Worm (Caenorhabditis elegans) whole organism, early embryonic: Measurements from ENCODE around the gene mab-5.

Experiments used
- B0310.2 ChIP-seq: sonication (generic microtip); optimal IDR thresholded peaks from 2 replicates; lab custom pipeline; 2016; ENCODE audit warnings: mild to moderate bottlenecking, missing genetic modification characterization, missing compliant biosample characterization
- F13C5.2 ChIP-seq: sonication (generic microtip); optimal IDR thresholded peaks from 2 replicates; lab custom pipeline; 2017; ENCODE audit warnings: mild to moderate bottlenecking, missing genetic modification characterization, inconsistent platforms, missing compliant biosample characterization
- aly-1 ChIP-seq: sonication (generic microtip); optimal IDR thresholded peaks from 2 replicates; lab custom pipeline; 2016; ENCODE audit warnings: missing genetic modification characterization, missing compliant biosample characterization
- ama-1 ChIP-seq: fragments of 150-350 bp; optimal IDR thresholded peaks from 2 replicates; lab custom pipeline; 2014
- flt-1 ChIP-seq: fragments of 200-800 bp; sonication (Bioruptor generic); IDR thresholded peaks from 2 replicates; pipeline ENCODE4 v1.3.6; 2022; ENCODE audit warnings: missing genetic modification characterization, missing compliant biosample characterization
- hmg-4 ChIP-seq: fragments of 200-800 bp; sonication (Bioruptor generic); optimal IDR thresholded peaks from 2 replicates; lab custom pipeline; 2018; ENCODE audit warnings: mild to moderate bottlenecking, missing genetic modification characterization, missing compliant biosample characterization
- hnd-1 ChIP-seq: sonication (generic microtip); optimal IDR thresholded peaks from 2 replicates; lab custom pipeline; 2016; ENCODE audit warnings: missing genetic modification characterization, missing compliant biosample characterization
- pes-1 ChIP-seq: fragments of 200-800 bp; sonication (Bioruptor generic); IDR thresholded peaks from 2 replicates; pipeline ENCODE4 v1.3.6; 2022; ENCODE audit warnings: missing genetic modification reagents, missing genetic modification characterization, missing compliant biosample characterization
- sea-1 ChIP-seq: fragments of 200-800 bp; sonication (Bioruptor generic); conservative IDR thresholded peaks from 2 replicates; pipeline ENCODE4 v1.3.6; 2022; ENCODE audit warnings: missing genetic modification characterization, missing compliant biosample characterization
- tbx-11 ChIP-seq: fragments of 200-800 bp; sonication (Bioruptor generic); IDR thresholded peaks from 2 replicates; pipeline ENCODE4 v1.3.6; 2022; ENCODE audit warnings: missing genetic modification characterization, missing compliant biosample characterization
- tbx-37 ChIP-seq: fragments of 200-800 bp; sonication (Bioruptor generic); conservative IDR thresholded peaks from 2 replicates; pipeline ENCODE4 v1.3.6; 2022; ENCODE audit warnings: missing genetic modification reagents, missing genetic modification characterization, missing compliant biosample characterization
- tra-4 ChIP-seq: sonication (generic microtip); optimal IDR thresholded peaks from 2 replicates; lab custom pipeline; 2017; ENCODE audit warnings: missing genetic modification characterization, missing compliant biosample characterization

DNA sequence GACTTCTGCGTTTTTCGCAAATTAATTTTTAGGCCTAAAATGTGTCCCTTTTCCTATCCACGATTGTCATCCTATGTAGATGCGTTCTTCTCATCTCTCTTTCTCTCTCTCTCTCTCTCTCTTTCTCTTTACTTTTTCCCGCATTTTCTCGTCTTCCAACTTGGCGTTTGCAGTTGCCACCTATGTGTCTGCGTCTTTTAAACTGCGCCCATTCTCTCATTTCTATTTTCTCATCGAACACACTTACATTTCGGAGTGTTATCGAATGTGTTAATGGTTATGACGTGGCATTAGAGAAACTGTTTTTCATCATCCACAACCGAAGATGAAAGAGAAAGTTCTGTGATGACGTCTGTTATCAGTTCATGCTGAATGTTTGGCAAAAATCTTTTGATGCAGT, 54.8 kb downstream of the mab-5 start:
- no peak for TF ChIP-seq F13C5.2 (tag; lab: Kevin White, UChicago)
- TF ChIP-seq ama-1 (lab: Kevin White, UChicago): no peak
- no peak for TF ChIP-seq hnd-1 (tag; lab: Kevin White, UChicago)
- no peak for TF ChIP-seq tra-4 (tag; lab: Kevin White, UChicago)
- no peak for TF ChIP-seq B0310.2 (tag; lab: Kevin White, UChicago)
- TF ChIP-seq hmg-4 (GFP tag; lab: Kevin White, UChicago): no peak
- TF ChIP-seq tbx-11 (GFP tag; lab: Robert Waterston, UW): no peak
- no peak for TF ChIP-seq sea-1 (GFP tag; lab: Robert Waterston, UW)
- no peak for TF ChIP-seq tbx-37 (GFP tag; lab: Robert Waterston, UW)
- no peak for TF ChIP-seq flt-1 (GFP tag; lab: Robert Waterston, UW)
- no peak for TF ChIP-seq aly-1
- no peak for TF ChIP-seq pes-1 (GFP tag; lab: Robert Waterston, UW)
